Worm (Caenorhabditis elegans) whole organism, L3 larva: ENCODE results near the gene mrpl-21.

ENCODE experiments used
- ZK546.5 ChIP-seq: sonication (generic microtip); optimal IDR thresholded peaks from 2 replicates; lab custom pipeline; 2017; ENCODE audit warnings: missing biosample characterization, missing genetic modification characterization
- aly-2 ChIP-seq: fragments of 150-350 bp; optimal IDR thresholded peaks from 2 replicates; lab custom pipeline; 2014; ENCODE audit warnings: missing biosample characterization, missing genetic modification characterization
- ama-1 ChIP-seq: fragments of 150-350 bp; optimal IDR thresholded peaks from 2 replicates; lab custom pipeline; 2018
- ceh-28 ChIP-seq: fragments of 150-350 bp; optimal IDR thresholded peaks from 2 replicates; lab custom pipeline; 2014; ENCODE audit warnings: missing biosample characterization, missing genetic modification reagents, missing genetic modification characterization
- ceh-82 ChIP-seq: fragments of 150-350 bp; optimal IDR thresholded peaks from 2 replicates; lab custom pipeline; 2014; ENCODE audit warnings: missing biosample characterization, missing genetic modification characterization
- ceh-9 ChIP-seq: sonication (generic microtip); optimal IDR thresholded peaks from 2 replicates; lab custom pipeline; 2018; ENCODE audit warnings: missing biosample characterization, missing genetic modification characterization
- daf-12 ChIP-seq: fragments of 150-350 bp; optimal IDR thresholded peaks from 2 replicates; lab custom pipeline; 2014; ENCODE audit warnings: missing biosample characterization, missing genetic modification reagents, missing genetic modification characterization
- egl-27 ChIP-seq: sonication (generic microtip); optimal IDR thresholded peaks from 4 replicates; lab custom pipeline; 2017; ENCODE audit warnings: missing biosample characterization, missing genetic modification reagents, missing genetic modification characterization
- egl-5 ChIP-seq: fragments of 150-350 bp; optimal IDR thresholded peaks from 2 replicates; lab custom pipeline; 2017; ENCODE audit warnings: missing biosample characterization, missing genetic modification reagents, missing genetic modification characterization, inconsistent platforms
- elt-1 ChIP-seq: fragments of 150-350 bp; optimal IDR thresholded peaks from 2 replicates; lab custom pipeline; 2014; ENCODE audit warnings: missing biosample characterization, missing genetic modification characterization
- elt-3 ChIP-seq, 3 experiments: fragments of 150-350 bp in 1 of 3; sonication (generic microtip) in 2 of 3; optimal IDR thresholded peaks; 2 replicates in 2 of 3; 4 replicates in 1 of 3; lab custom pipeline; 2014 to 2017; ENCODE audit warnings: missing biosample characterization in 3 of 3, missing genetic modification characterization in 3 of 3
- eor-1 ChIP-seq, 2 experiments: fragments of 150-350 bp; optimal IDR thresholded peaks; 2 replicates each; lab custom pipeline; 2014 to 2018; ENCODE audit warnings: missing biosample characterization in 2 of 2, missing genetic modification characterization in 2 of 2
- fkh-2 ChIP-seq: fragments of 150-350 bp; optimal IDR thresholded peaks from 2 replicates; lab custom pipeline; 2014; ENCODE audit warnings: missing biosample characterization, missing genetic modification reagents, missing genetic modification characterization
- fos-1 ChIP-seq: fragments of 150-350 bp; optimal IDR thresholded peaks from 2 replicates; lab custom pipeline; 2014; ENCODE audit warnings: missing biosample characterization, missing genetic modification characterization
- hmg-11 ChIP-seq: sonication (generic microtip); optimal IDR thresholded peaks from 2 replicates; lab custom pipeline; 2016; ENCODE audit warnings: missing genetic modification characterization, missing compliant biosample characterization
- jun-1 ChIP-seq: fragments of 150-350 bp; optimal IDR thresholded peaks from 2 replicates; lab custom pipeline; 2014; ENCODE audit warnings: missing biosample characterization, missing genetic modification reagents, missing genetic modification characterization
- lin-15B ChIP-seq: fragments of 150-350 bp; optimal IDR thresholded peaks from 2 replicates; lab custom pipeline; 2014; ENCODE audit warnings: missing biosample characterization, missing genetic modification characterization
- lin-39 ChIP-seq: fragments of 150-350 bp; optimal IDR thresholded peaks from 2 replicates; lab custom pipeline; 2018; ENCODE audit warnings: missing biosample characterization, missing genetic modification reagents, missing genetic modification characterization
- lsy-12 ChIP-seq: sonication (generic microtip); optimal IDR thresholded peaks from 2 replicates; lab custom pipeline; 2016; ENCODE audit warnings: mild to moderate bottlenecking, missing genetic modification characterization, missing compliant biosample characterization
- mdl-1 ChIP-seq: fragments of 150-350 bp; optimal IDR thresholded peaks from 2 replicates; lab custom pipeline; 2014; ENCODE audit warnings: missing biosample characterization, missing genetic modification characterization
- nfya-1 ChIP-seq: sonication (generic microtip); optimal IDR thresholded peaks from 2 replicates; lab custom pipeline; 2017; ENCODE audit warnings: missing genetic modification characterization, mild to moderate bottlenecking, missing compliant biosample characterization, antibody characterized with exemption, moderate library complexity; ENCODE audit not compliant: insufficient read depth
- nhr-11 ChIP-seq: fragments of 150-350 bp; optimal IDR thresholded peaks from 2 replicates; lab custom pipeline; 2014; ENCODE audit warnings: missing biosample characterization, missing genetic modification characterization
- nhr-12 ChIP-seq: fragments of 150-350 bp; optimal IDR thresholded peaks from 2 replicates; lab custom pipeline; 2014; ENCODE audit warnings: missing biosample characterization, missing genetic modification characterization
- nhr-23 ChIP-seq: fragments of 150-350 bp; optimal IDR thresholded peaks from 2 replicates; lab custom pipeline; 2014; ENCODE audit warnings: missing biosample characterization, missing genetic modification reagents, missing genetic modification characterization
- nhr-237 ChIP-seq: fragments of 150-350 bp; optimal IDR thresholded peaks from 2 replicates; lab custom pipeline; 2014; ENCODE audit warnings: missing biosample characterization, missing genetic modification characterization
- nhr-25 ChIP-seq: sonication (generic microtip); optimal IDR thresholded peaks from 2 replicates; lab custom pipeline; 2017; ENCODE audit warnings: missing biosample characterization, missing genetic modification characterization
- nhr-28 ChIP-seq: fragments of 150-350 bp; optimal IDR thresholded peaks from 2 replicates; lab custom pipeline; 2014; ENCODE audit warnings: missing biosample characterization, missing genetic modification characterization
- nhr-43 ChIP-seq: sonication (generic microtip); optimal IDR thresholded peaks from 2 replicates; lab custom pipeline; 2016; ENCODE audit warnings: mild to moderate bottlenecking, missing genetic modification characterization, missing compliant biosample characterization; ENCODE audit not compliant: poor library complexity, severe bottlenecking
- pha-4 ChIP-seq: fragments of 150-350 bp; optimal IDR thresholded peaks from 2 replicates; lab custom pipeline; 2014; ENCODE audit warnings: missing biosample characterization, missing genetic modification reagents, missing genetic modification characterization
- skn-1 ChIP-seq: fragments of 150-350 bp; optimal IDR thresholded peaks from 2 replicates; lab custom pipeline; 2014; ENCODE audit warnings: missing biosample characterization, missing genetic modification characterization
- tbx-2 ChIP-seq: sonication (generic microtip); optimal IDR thresholded peaks from 2 replicates; lab custom pipeline; 2016; ENCODE audit warnings: mild to moderate bottlenecking, missing genetic modification characterization, missing compliant biosample characterization
- unc-39 ChIP-seq: sonication (generic microtip); optimal IDR thresholded peaks from 4 replicates; lab custom pipeline; 2017; ENCODE audit warnings: missing biosample characterization, missing genetic modification characterization
- unc-62 ChIP-seq: fragments of 150-350 bp; sonication (generic microtip); optimal IDR thresholded peaks from 4 replicates; lab custom pipeline; 2014; ENCODE audit warnings: missing biosample characterization, missing genetic modification reagents, missing genetic modification characterization
- ztf-11 ChIP-seq: fragments of 150-350 bp; optimal IDR thresholded peaks from 2 replicates; lab custom pipeline; 2014; ENCODE audit warnings: missing biosample characterization, missing genetic modification characterization
- ztf-4 ChIP-seq: fragments of 150-350 bp; optimal IDR thresholded peaks from 2 replicates; lab custom pipeline; 2014; ENCODE audit warnings: missing biosample characterization, missing genetic modification characterization

Gene mrpl-21

ce11 chrIII:4237660-4238059 lies 5.7 kb downstream of the mrpl-21 start (continued):
- TF ChIP-seq jun-1 (tag; lab: Kevin White, UChicago) (peak; percentile 97), daf-12 (tag; lab: Kevin White, UChicago) (peak; percentile 28), elt-3 (tag; optimal IDR thresholded peaks at IDR 0.05; lab: Kevin White, UChicago) (no peak), mdl-1 (peak; percentile 93), hmg-11 (tag; lab: Kevin White, UChicago) (peak; percentile 82), tbx-2 (tag; lab: Kevin White, UChicago) (peak; percentile 76)

ce11 chrIII:4236178-4236577 lies 7.2 kb downstream of the mrpl-21 start:
- no peak for TF ChIP-seq elt-3 (tag; optimal IDR thresholded peaks at IDR 0.05; lab: Kevin White, UChicago)
- no peak for TF ChIP-seq lin-15B (tag; lab: Kevin White, UChicago)
- TF ChIP-seq pha-4 (tag; lab: Kevin White, UChicago): peak; percentile 37
- TF ChIP-seq elt-1: peak; percentile 84
- no peak for TF ChIP-seq ZK546.5 (tag; lab: Kevin White, UChicago)
- TF ChIP-seq skn-1 (tag; lab: Kevin White, UChicago): no peak
- no peak for TF ChIP-seq egl-5
- peak; percentile 20 for TF ChIP-seq nfya-1 (tag; lab: Kevin White, UChicago)
- TF ChIP-seq nhr-43 (tag; lab: Kevin White, UChicago): peak; percentile 39
- TF ChIP-seq unc-62 (GFP tag; lab: Kevin White, UChicago): no peak
- peak; percentile 59 for TF ChIP-seq hmg-11 (tag; lab: Kevin White, UChicago)
- TF ChIP-seq ama-1: peak; percentile 4
- no peak for TF ChIP-seq fkh-2 (tag; lab: Kevin White, UChicago)
- no peak for TF ChIP-seq ceh-82
- TF ChIP-seq ceh-9 (tag; lab: Kevin White, UChicago): no peak
- no peak for TF ChIP-seq nhr-28
- peak; percentile 47 for TF ChIP-seq nhr-23
- no peak for TF ChIP-seq egl-27 (tag; lab: Kevin White, UChicago)
- TF ChIP-seq lin-39 (tag; lab: Kevin White, UChicago): no peak
- TF ChIP-seq ztf-4 (tag; lab: Kevin White, UChicago): no peak
- peak; percentile 81 for TF ChIP-seq nhr-25 (tag; lab: Kevin White, UChicago)
- no peak for TF ChIP-seq nhr-237
- no peak for TF ChIP-seq lsy-12 (tag; lab: Kevin White, UChicago)
- TF ChIP-seq daf-12 (tag; lab: Kevin White, UChicago): no peak
- no peak for TF ChIP-seq mdl-1
- no peak for TF ChIP-seq nhr-12 (tag; lab: Kevin White, UChicago)
- TF ChIP-seq ztf-11: no peak
- no peak for TF ChIP-seq aly-2 (tag; lab: Kevin White, UChicago)
- TF ChIP-seq fos-1: no peak
- no peak for TF ChIP-seq ceh-28 (tag; lab: Kevin White, UChicago)

ce11 chrIII:4234642-4235295 lies 8.6 kb downstream of the mrpl-21 start:
- TF ChIP-seq ZK546.5 (tag; lab: Kevin White, UChicago) (no peak), eor-1 (tag; optimal IDR thresholded peaks at IDR 0.05; lab: Kevin White, UChicago) (no peak), ama-1 (no peak), elt-3 (tag; optimal IDR thresholded peaks at IDR 0.05; lab: Kevin White, UChicago) (no peak), ceh-82 (no peak), nfya-1 (tag; lab: Kevin White, UChicago) (peak; percentile 80)

- TF ChIP-seq ama-1: no peak
- no peak for TF ChIP-seq lsy-12 (tag; lab: Kevin White, UChicago)
- TF ChIP-seq nhr-11 (tag; lab: Kevin White, UChicago): no peak
- no peak for TF ChIP-seq nhr-23
- no peak for TF ChIP-seq hmg-11 (tag; lab: Kevin White, UChicago)
- TF ChIP-seq unc-39 (tag; lab: Kevin White, UChicago): no peak
- TF ChIP-seq nfya-1 (tag; lab: Kevin White, UChicago): no peak
- TF ChIP-seq ceh-28 (tag; lab: Kevin White, UChicago): no peak
- TF ChIP-seq egl-5: no peak
- TF ChIP-seq ceh-9 (tag; lab: Kevin White, UChicago): no peak
- TF ChIP-seq ztf-4 (tag; lab: Kevin White, UChicago): no peak
- no peak for TF ChIP-seq fkh-2 (tag; lab: Kevin White, UChicago)
- no peak for TF ChIP-seq aly-2 (tag; lab: Kevin White, UChicago)
- no peak for TF ChIP-seq ztf-11
- no peak for TF ChIP-seq skn-1 (tag; lab: Kevin White, UChicago)
These were observed 10.5 kb downstream of the mrpl-21 start, which contains the start of gene nhr-20 for ce11 chrIII:4232811-4233269. Gene nhr-20 (minus strand): TSS chrIII:4233219.
